Fruit fly (Drosophila melanogaster) whole organism: ENCODE results near the gene stv.

Source experiments
- CG8478 ChIP-seq: fragments of >200 bp; optimal IDR thresholded peaks from 2 replicates; lab custom pipeline; 2018; ENCODE audit warnings: inconsistent platforms
- Dll ChIP-seq: fragments of >200 bp; optimal IDR thresholded peaks from 2 replicates; lab custom pipeline; 2017
- EcR ChIP-seq, 2 experiments: fragments of >200 bp; optimal IDR thresholded peaks; 2 replicates each; lab custom pipeline; 2017; ENCODE audit warnings: missing biosample characterization in 2 of 2, missing genetic modification characterization in 2 of 2, missing genetic modification reagents in 2 of 2
- pan ChIP-seq: fragments of >200 bp; optimal IDR thresholded peaks from 2 replicates; lab custom pipeline; 2017
- usp ChIP-seq: fragments of >200 bp; optimal IDR thresholded peaks from 2 replicates; lab custom pipeline; 2017; ENCODE audit warnings: missing biosample characterization, missing genetic modification characterization, mixed read lengths

- TF ChIP-seq EcR (GFP tag; optimal IDR thresholded peaks at IDR 0.05; lab: Kevin White, UChicago) (no peak), Dll (peak; percentile 100), usp (no peak), CG8478 (lab: Kevin White, UChicago) (no peak), pan (lab: Kevin White, UChicago) (no peak)
Measured at dm6 chr3L:13476566-13477452, 532 bp upstream of the stv start.
